Worm (Caenorhabditis elegans) whole organism, L4 larva: ENCODE data around the gene hda-6.

Experiments used
- D1046.2 ChIP-seq: fragments of 200-800 bp; sonication (Bioruptor generic); IDR thresholded peaks from 2 replicates; pipeline ENCODE4 v1.3.6; 2022; ENCODE audit warnings: missing genetic modification characterization, missing compliant biosample characterization
- F10B5.3 ChIP-seq: sonication (generic microtip); optimal IDR thresholded peaks from 2 replicates; lab custom pipeline; 2016; ENCODE audit warnings: mild to moderate bottlenecking, missing genetic modification characterization, missing compliant biosample characterization
- F37D6.2 ChIP-seq: sonication (generic microtip); optimal IDR thresholded peaks from 2 replicates; lab custom pipeline; 2016; ENCODE audit warnings: mild to moderate bottlenecking, missing genetic modification characterization, missing compliant biosample characterization
- R02D3.7 ChIP-seq: fragments of 150-350 bp; sonication (generic microtip); optimal IDR thresholded peaks from 3 replicates; lab custom pipeline; 2014; ENCODE audit warnings: missing biosample characterization, missing genetic modification characterization
- Y105C5A.15 ChIP-seq: fragments of 200-800 bp; sonication (Bioruptor generic); IDR thresholded peaks from 2 replicates; pipeline ENCODE4 v1.3.6; 2022; ENCODE audit warnings: missing genetic modification characterization, missing compliant biosample characterization
- Y48G9A.11 ChIP-seq: fragments of 200-800 bp; sonication (Bioruptor generic); IDR thresholded peaks from 2 replicates; pipeline ENCODE4 v1.3.6; 2022; ENCODE audit warnings: missing genetic modification reagents, missing genetic modification characterization, missing compliant biosample characterization
- Y75B8A.6 ChIP-seq: fragments of 200-800 bp; sonication (Bioruptor generic); IDR thresholded peaks from 2 replicates; pipeline ENCODE4 v1.3.6; 2022; ENCODE audit warnings: missing genetic modification reagents, missing genetic modification characterization, missing compliant biosample characterization
- ZK337.2 ChIP-seq: fragments of 200-800 bp; sonication (Bioruptor generic); IDR thresholded peaks from 2 replicates; pipeline ENCODE4 v1.3.6; 2022; ENCODE audit warnings: missing genetic modification reagents, missing genetic modification characterization, missing compliant biosample characterization
- ZK546.5 ChIP-seq, 2 experiments: sonication (generic microtip); optimal IDR thresholded peaks; 2 replicates each; lab custom pipeline; 2017; ENCODE audit warnings: missing biosample characterization in 2 of 2, missing genetic modification characterization in 2 of 2
- aly-2 ChIP-seq: sonication (generic microtip); optimal IDR thresholded peaks from 2 replicates; lab custom pipeline; 2018; ENCODE audit warnings: missing biosample characterization, missing genetic modification characterization
- ama-1 ChIP-seq: fragments of 150-350 bp; optimal IDR thresholded peaks from 2 replicates; lab custom pipeline; 2014; ENCODE audit warnings: inconsistent platforms, mixed read lengths
- ceh-28 ChIP-seq: fragments of 150-350 bp; optimal IDR thresholded peaks from 2 replicates; lab custom pipeline; 2014; ENCODE audit warnings: missing biosample characterization, missing genetic modification reagents, missing genetic modification characterization
- ceh-32 ChIP-seq: sonication (generic microtip); optimal IDR thresholded peaks from 2 replicates; lab custom pipeline; 2016; ENCODE audit warnings: mild to moderate bottlenecking, missing genetic modification characterization, missing compliant biosample characterization; ENCODE audit not compliant: poor library complexity
- ceh-62 ChIP-seq: sonication (generic microtip); optimal IDR thresholded peaks from 2 replicates; lab custom pipeline; 2017; ENCODE audit warnings: missing biosample characterization, missing genetic modification characterization
- ceh-82 ChIP-seq: sonication (generic microtip); optimal IDR thresholded peaks from 2 replicates; lab custom pipeline; 2017; ENCODE audit warnings: missing biosample characterization, missing genetic modification characterization
- daf-19 ChIP-seq: fragments of 200-800 bp; sonication (Bioruptor generic); conservative IDR thresholded peaks from 2 replicates; pipeline ENCODE4 v1.3.6; 2022; ENCODE audit warnings: missing genetic modification characterization, missing compliant biosample characterization
- daf-8 ChIP-seq: fragments of 200-800 bp; sonication (Bioruptor generic); IDR thresholded peaks from 2 replicates; pipeline ENCODE4 v1.3.6; 2022; ENCODE audit warnings: missing genetic modification characterization, missing compliant biosample characterization
- dmd-6 ChIP-seq: fragments of 200-800 bp; sonication (Bioruptor generic); IDR thresholded peaks from 2 replicates; pipeline ENCODE4 v1.3.6; 2022; ENCODE audit warnings: missing genetic modification reagents, missing genetic modification characterization, missing compliant biosample characterization
- dmd-8 ChIP-seq: fragments of 200-800 bp; sonication (Bioruptor generic); IDR thresholded peaks from 2 replicates; pipeline ENCODE4 v1.3.6; 2022; ENCODE audit warnings: missing genetic modification characterization, missing compliant biosample characterization
- dve-1 ChIP-seq: sonication (generic microtip); optimal IDR thresholded peaks from 2 replicates; lab custom pipeline; 2017; ENCODE audit warnings: antibody characterized with exemption, mild to moderate bottlenecking, missing genetic modification characterization, missing compliant biosample characterization; ENCODE audit not compliant: insufficient read depth
- egl-27 ChIP-seq: sonication (generic microtip); optimal IDR thresholded peaks from 3 replicates; lab custom pipeline; 2017; ENCODE audit warnings: missing biosample characterization, missing genetic modification reagents, missing genetic modification characterization
- hmg-1.1 ChIP-seq: fragments of 200-800 bp; sonication (Bioruptor generic); IDR thresholded peaks from 2 replicates; pipeline ENCODE4 v1.3.6; 2022; ENCODE audit warnings: missing genetic modification reagents, missing genetic modification characterization, missing compliant biosample characterization
- lim-7 ChIP-seq: fragments of 200-800 bp; sonication (Bioruptor generic); IDR thresholded peaks from 2 replicates; pipeline ENCODE4 v1.3.6; 2022; ENCODE audit warnings: missing genetic modification characterization, missing compliant biosample characterization
- lin-13 ChIP-seq: fragments of 150-350 bp; optimal IDR thresholded peaks from 2 replicates; lab custom pipeline; 2014; ENCODE audit warnings: missing biosample characterization, missing genetic modification reagents, missing genetic modification characterization
- lin-15B ChIP-seq: fragments of 150-350 bp; sonication (generic microtip); optimal IDR thresholded peaks from 3 replicates; lab custom pipeline; 2014; ENCODE audit warnings: missing biosample characterization, missing genetic modification characterization
- lin-29 ChIP-seq: fragments of 200-800 bp; sonication (Bioruptor generic); IDR thresholded peaks from 2 replicates; pipeline ENCODE4 v1.3.6; 2022; ENCODE audit warnings: missing genetic modification reagents, missing genetic modification characterization, missing compliant biosample characterization
- lin-39 ChIP-seq: fragments of 150-350 bp; optimal IDR thresholded peaks from 2 replicates; lab custom pipeline; 2014; ENCODE audit warnings: missing biosample characterization, missing genetic modification reagents, missing genetic modification characterization
- lsy-2 ChIP-seq, 2 experiments: fragments of 150-350 bp in 1 of 2; sonication (generic microtip) in 1 of 2; optimal IDR thresholded peaks; 2 replicates each; lab custom pipeline; 2014 to 2017; ENCODE audit warnings: missing biosample characterization in 2 of 2, missing genetic modification characterization in 2 of 2
- madf-5 ChIP-seq, 2 experiments: fragments of 200-800 bp; sonication (Bioruptor generic); IDR thresholded peaks; 2 replicates each; pipeline ENCODE4 v1.3.6; 2022; ENCODE audit warnings: missing compliant biosample characterization in 2 of 2, missing genetic modification characterization in 2 of 2
- mdl-1 ChIP-seq, 2 experiments: fragments of 150-350 bp in 1 of 2; sonication (generic microtip) in 1 of 2; optimal IDR thresholded peaks; 2 replicates each; lab custom pipeline; 2014 to 2017; ENCODE audit warnings: missing biosample characterization in 2 of 2, missing genetic modification characterization in 2 of 2
- mdt-29 ChIP-seq: fragments of 200-800 bp; sonication (Bioruptor generic); IDR thresholded peaks from 2 replicates; pipeline ENCODE4 v1.3.6; 2022; ENCODE audit warnings: missing genetic modification reagents, missing genetic modification characterization, missing compliant biosample characterization
- mes-2 ChIP-seq: sonication (generic microtip); optimal IDR thresholded peaks from 2 replicates; lab custom pipeline; 2016; ENCODE audit warnings: missing genotype, mild to moderate bottlenecking, missing genetic modification characterization, missing compliant biosample characterization; ENCODE audit not compliant: poor library complexity, severe bottlenecking
- mxl-2 ChIP-seq: fragments of 200-800 bp; sonication (Bioruptor generic); conservative IDR thresholded peaks from 2 replicates; pipeline ENCODE4 v1.3.6; 2022; ENCODE audit warnings: missing genetic modification reagents, missing genetic modification characterization, missing compliant biosample characterization
- mxl-3 ChIP-seq: fragments of 200-800 bp; sonication (Bioruptor generic); optimal IDR thresholded peaks from 2 replicates; lab custom pipeline; 2018; ENCODE audit warnings: mild to moderate bottlenecking, missing genetic modification characterization, missing compliant biosample characterization
- nhr-102 ChIP-seq: sonication (generic microtip); optimal IDR thresholded peaks from 2 replicates; lab custom pipeline; 2016; ENCODE audit warnings: mild to moderate bottlenecking, missing genetic modification characterization, moderate library complexity, missing compliant biosample characterization
- nhr-11 ChIP-seq: fragments of 150-350 bp; optimal IDR thresholded peaks from 2 replicates; lab custom pipeline; 2014; ENCODE audit warnings: missing biosample characterization, missing genetic modification characterization
- nhr-111 ChIP-seq: fragments of 200-800 bp; sonication (Bioruptor generic); optimal IDR thresholded peaks from 2 replicates; lab custom pipeline; 2018; ENCODE audit warnings: mild to moderate bottlenecking, missing genetic modification characterization, missing compliant biosample characterization
- nhr-28 ChIP-seq: fragments of 150-350 bp; optimal IDR thresholded peaks from 2 replicates; lab custom pipeline; 2014; ENCODE audit warnings: missing biosample characterization, missing genetic modification characterization
- nhr-6 ChIP-seq: fragments of 150-350 bp; optimal IDR thresholded peaks from 2 replicates; lab custom pipeline; 2014; ENCODE audit warnings: missing biosample characterization, missing genetic modification characterization
- nhr-76 ChIP-seq: fragments of 150-350 bp; optimal IDR thresholded peaks from 2 replicates; lab custom pipeline; 2014; ENCODE audit warnings: missing biosample characterization, missing genetic modification characterization
- nhr-77 ChIP-seq: fragments of 150-350 bp; optimal IDR thresholded peaks from 2 replicates; lab custom pipeline; 2014; ENCODE audit warnings: missing biosample characterization, missing genetic modification characterization
- php-3 ChIP-seq: fragments of 200-800 bp; sonication (Bioruptor generic); IDR thresholded peaks from 2 replicates; pipeline ENCODE4 v1.3.6; 2022; ENCODE audit warnings: missing genetic modification reagents, missing genetic modification characterization, missing compliant biosample characterization
- pqm-1 ChIP-seq: sonication (generic microtip); optimal IDR thresholded peaks from 2 replicates; lab custom pipeline; 2017; ENCODE audit warnings: missing biosample characterization, missing genetic modification characterization
- sdz-12 ChIP-seq: fragments of 200-800 bp; sonication (Bioruptor generic); optimal IDR thresholded peaks from 2 replicates; lab custom pipeline; 2018; ENCODE audit warnings: mild to moderate bottlenecking, missing genetic modification characterization, missing compliant biosample characterization
- set-16 ChIP-seq: fragments of 200-800 bp; sonication (Bioruptor generic); IDR thresholded peaks from 2 replicates; pipeline ENCODE4 v1.3.6; 2022; ENCODE audit warnings: missing genetic modification reagents, missing genetic modification characterization, missing compliant biosample characterization
- spr-1 ChIP-seq: sonication (generic microtip); optimal IDR thresholded peaks from 2 replicates; lab custom pipeline; 2016; ENCODE audit warnings: mild to moderate bottlenecking, missing genetic modification characterization, missing compliant biosample characterization
- tag-97 ChIP-seq: fragments of 200-800 bp; sonication (Bioruptor generic); IDR thresholded peaks from 2 replicates; pipeline ENCODE4 v1.3.6; 2022; ENCODE audit warnings: missing genetic modification characterization, missing compliant biosample characterization
- tra-1 ChIP-seq: fragments of 200-800 bp; sonication (Bioruptor generic); IDR thresholded peaks from 2 replicates; pipeline ENCODE4 v1.3.6; 2022; ENCODE audit warnings: missing genetic modification reagents, missing genetic modification characterization, missing compliant biosample characterization
- unc-62 ChIP-seq, 3 experiments: fragments of 150-350 bp in 1 of 3; sonication (generic microtip); optimal IDR thresholded peaks in 2 of 3; peaks in 1 of 3; 1 replicate in 1 of 3; 2 replicates in 2 of 3; lab custom pipeline; 2014 to 2017; ENCODE audit warnings: missing biosample characterization in 3 of 3, missing genetic modification characterization in 3 of 3, missing genetic modification reagents in 3 of 3, missing genotype in 1 of 3
- zfp-2 ChIP-seq: sonication (generic microtip); optimal IDR thresholded peaks from 2 replicates; lab custom pipeline; 2016; ENCODE audit warnings: mild to moderate bottlenecking, missing genetic modification characterization, missing compliant biosample characterization
- zip-2 ChIP-seq: fragments of 150-350 bp; optimal IDR thresholded peaks from 2 replicates; lab custom pipeline; 2014; ENCODE audit warnings: missing biosample characterization, missing genetic modification characterization
- ztf-7 ChIP-seq: fragments of 150-350 bp; optimal IDR thresholded peaks from 2 replicates; lab custom pipeline; 2014; ENCODE audit warnings: missing biosample characterization, missing genetic modification characterization

Gene hda-6

DNA sequence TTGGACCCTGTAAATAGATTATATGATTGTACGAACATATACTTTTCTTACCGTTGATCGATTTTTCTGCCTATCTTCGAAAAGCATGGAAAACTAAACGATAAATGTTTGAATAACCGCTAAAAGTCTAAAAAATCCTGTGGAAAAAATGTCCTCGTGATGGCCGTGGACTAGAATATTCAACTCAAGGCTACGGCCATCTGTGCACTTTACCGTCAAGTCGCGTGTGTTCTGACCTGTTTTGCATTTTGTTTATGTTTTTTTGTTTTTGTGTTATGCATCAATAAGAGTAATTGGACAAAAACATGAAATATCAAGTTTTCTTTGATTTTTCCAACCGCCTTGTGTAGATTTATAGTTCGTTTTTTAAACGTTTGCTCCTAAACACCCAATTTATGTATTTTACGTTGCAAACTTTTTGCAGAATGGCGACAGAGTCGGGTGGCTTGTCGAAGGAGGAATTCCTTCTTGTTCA lies at the start of gene hda-6, which contains the start of gene F41H10.4:
hda-6 (minus strand) TSS at position 172 of the 475 bp plus-strand sequence.
F41H10.4 (plus strand) TSS at position 425 of the 475 bp plus-strand sequence.
- TF ChIP-seq tag-97 (no peak), lin-15B (tag; lab: Kevin White, UChicago) (peak; percentile 41), lin-13 (GFP tag; lab: Kevin White, UChicago) (peak; percentile 14), php-3 (no peak), ceh-28 (no peak), lin-39 (tag; lab: Kevin White, UChicago) (no peak), pqm-1 (tag; lab: Kevin White, UChicago) (no peak), sdz-12 (GFP tag; lab: Kevin White, UChicago) (no peak), ceh-32 (tag; lab: Kevin White, UChicago) (no peak), mxl-3 (GFP tag; lab: Kevin White, UChicago) (peak; percentile 68), aly-2 (no peak), mdl-1 (tag; optimal IDR thresholded peaks at IDR 0.05; lab: Kevin White, UChicago) (peak in 1 of 2 experiments; percentile 36), mdt-29 (GFP tag; lab: Robert Waterston, UW) (no peak), zfp-2 (tag; lab: Kevin White, UChicago) (no peak), Y75B8A.6 (GFP tag; lab: Robert Waterston, UW) (no peak), egl-27 (tag; lab: Kevin White, UChicago) (no peak), ama-1 (lab: Kevin White, UChicago) (no peak), ceh-62 (tag; lab: Kevin White, UChicago) (no peak), madf-5 (GFP tag; IDR thresholded peaks at IDR 0.05; lab: Robert Waterston, UW) (no peak), nhr-76 (no peak), nhr-111 (GFP tag; lab: Kevin White, UChicago) (no peak), ZK337.2 (GFP tag; lab: Robert Waterston, UW) (peak; percentile 40; the same call in 1 of the 2 replicates), F10B5.3 (tag; lab: Kevin White, UChicago) (no peak), daf-19 (no peak), nhr-102 (tag; lab: Kevin White, UChicago) (peak; percentile 9), Y48G9A.11 (GFP tag; lab: Robert Waterston, UW) (no peak), spr-1 (tag; lab: Kevin White, UChicago) (peak; percentile 18), dve-1 (peak; percentile 69), dmd-8 (GFP tag; lab: Robert Waterston, UW) (no peak), R02D3.7 (tag; lab: Kevin White, UChicago) (no peak), Y105C5A.15 (GFP tag; lab: Robert Waterston, UW) (no peak), unc-62 (GFP tag; optimal IDR thresholded peaks at IDR 0.05 in 1 of 2; lab: Kevin White, UChicago) (peak in 1 of 2 experiments; percentile 81), unc-62 (tag; optimal IDR thresholded peaks at IDR 0.05; lab: Kevin White, UChicago) (no peak), lsy-2 (tag; optimal IDR thresholded peaks at IDR 0.05; lab: Kevin White, UChicago) (peak in 1 of 2 experiments; percentile 91), dmd-6 (peak; percentile 35), lim-7 (GFP tag; lab: Robert Waterston, UW) (no peak), ztf-7 (no peak), daf-8 (no peak), ceh-82 (tag; lab: Kevin White, UChicago) (no peak), ZK546.5 (tag; optimal IDR thresholded peaks at IDR 0.05; lab: Kevin White, UChicago) (no peak), F37D6.2 (tag; lab: Kevin White, UChicago) (no peak), tra-1 (no peak), set-16 (GFP tag; lab: Robert Waterston, UW) (no peak), nhr-11 (tag; lab: Kevin White, UChicago) (no peak), mes-2 (tag; lab: Kevin White, UChicago) (peak; percentile 97), D1046.2 (GFP tag; lab: Robert Waterston, UW) (no peak), zip-2 (tag; lab: Kevin White, UChicago) (no peak), hmg-1.1 (GFP tag; lab: Robert Waterston, UW) (no peak), lin-29 (no peak), nhr-77 (tag; lab: Kevin White, UChicago) (no peak), nhr-6 (tag; lab: Kevin White, UChicago) (peak; percentile 66), nhr-28 (tag; lab: Kevin White, UChicago) (peak; percentile 20), mxl-2 (GFP tag; lab: Robert Waterston, UW) (no peak)
